Fruit fly (Drosophila melanogaster): Measurements from ENCODE around the gene rdgA.

Gene rdgA

dm6 chrX:9004333-9004732 lies 97.5 kb downstream of the rdgA start (continued):
- TF ChIP-seq CG12104 (GFP tag; optimal IDR thresholded peaks at IDR 0.05) (no peak), btn (GFP tag; optimal IDR thresholded peaks at IDR 0.05) (no peak), CTCF (GFP tag; optimal IDR thresholded peaks at IDR 0.05) (no peak), Usf (GFP tag; optimal IDR thresholded peaks at IDR 0.05) (no peak), Rx (GFP tag; IDR thresholded peaks at IDR 0.05) (no peak), CG30403 (GFP tag; optimal IDR thresholded peaks at IDR 0.05) (no peak), CG6654 (GFP tag; optimal IDR thresholded peaks at IDR 0.05) (no peak)

- no peak for TF ChIP-seq Oli (tag; optimal IDR thresholded peaks at IDR 0.05)
- TF ChIP-seq Sry-β (GFP tag; optimal IDR thresholded peaks at IDR 0.05): peak; percentile 75
- TF ChIP-seq row (GFP tag; IDR thresholded peaks at IDR 0.05): peak; percentile 28; the same call in 2 of the 3 replicates
- TF ChIP-seq Adf1 (GFP tag; IDR thresholded peaks at IDR 0.05): peak; percentile 73; the same call in 1 of the 2 replicates
- no peak for TF ChIP-seq CG16863 (GFP tag; optimal IDR thresholded peaks at IDR 0.05)
- no peak for TF ChIP-seq NC2α (GFP tag; optimal IDR thresholded peaks at IDR 0.05)
- peak; percentile 50 for TF ChIP-seq sens (GFP tag)
- TF ChIP-seq E2f2 (GFP tag; IDR thresholded peaks at IDR 0.05): no peak
- TF ChIP-seq C15 (GFP tag; IDR thresholded peaks at IDR 0.05): no peak
These were observed 100.3 kb downstream of the rdgA start for dm6 chrX:9007215-9007614.

dm6 chrX:9012722-9013121 lies 105.9 kb downstream of the rdgA start:
- TF ChIP-seq Hand (GFP tag; optimal IDR thresholded peaks at IDR 0.05) (no peak), CG31441 (GFP tag; IDR thresholded peaks at IDR 0.05) (0 out of 2 replicates have a peak, but pooled peaks have one; percentile 26), cg (GFP tag; optimal IDR thresholded peaks at IDR 0.05) (peak; percentile 51), ro (GFP tag; IDR thresholded peaks at IDR 0.05) (no peak), CG32767 (GFP tag; IDR thresholded peaks at IDR 0.05) (0 out of 2 replicates have a peak, but pooled peaks have one; percentile 22), Abd-B (GFP tag; optimal IDR thresholded peaks at IDR 0.05) (peak; percentile 18), corto (GFP tag; optimal IDR thresholded peaks at IDR 0.05) (no peak), row (GFP tag; IDR thresholded peaks at IDR 0.05) (0 out of 3 replicates have a peak, but pooled peaks have one; percentile 20), eve (GFP tag; optimal IDR thresholded peaks at IDR 0.05) (no peak), Lpt (GFP tag; optimal IDR thresholded peaks at IDR 0.05) (no peak), so (GFP tag; IDR thresholded peaks at IDR 0.05) (no peak), dmrt99B (tag; optimal IDR thresholded peaks at IDR 0.05) (peak; percentile 15), grau (tag; optimal IDR thresholded peaks at IDR 0.05) (peak; percentile 6), fd102C (GFP tag; optimal IDR thresholded peaks at IDR 0.05) (no peak), CG1233 (GFP tag; optimal IDR thresholded peaks at IDR 0.05) (peak; percentile 3), Rfx (GFP tag; IDR thresholded peaks at IDR 0.05) (no peak), Dad (GFP tag; optimal IDR thresholded peaks at IDR 0.05) (no peak), crol (GFP tag; IDR thresholded peaks at IDR 0.05) (peak; percentile 66), Kr (GFP tag; optimal IDR thresholded peaks at IDR 0.05) (no peak), CG2678 (tag; optimal IDR thresholded peaks at IDR 0.05) (peak; percentile 40), CG1832 (GFP tag; optimal IDR thresholded peaks at IDR 0.05) (peak; percentile 39), sqz (GFP tag; optimal IDR thresholded peaks at IDR 0.05) (peak; percentile 19), nmo (GFP tag; optimal IDR thresholded peaks at IDR 0.05) (peak; percentile 15), CG2712 (tag; optimal IDR thresholded peaks at IDR 0.05) (peak; percentile 17), ATbp (GFP tag; optimal IDR thresholded peaks at IDR 0.05) (peak; percentile 22), CG18262 (tag; optimal IDR thresholded peaks at IDR 0.05) (peak; percentile 3), gem (tag; optimal IDR thresholded peaks at IDR 0.05) (peak; percentile 46), YL-1 (GFP tag; optimal IDR thresholded peaks at IDR 0.05) (no peak), CG7839 (tag; optimal IDR thresholded peaks at IDR 0.05) (peak; percentile 21), Ptx1 (GFP tag; IDR thresholded peaks at IDR 0.05) (0 out of 2 replicates have a peak, but pooled peaks have one; percentile 19)

Data from whole organism, embryonic.